Fruit fly (Drosophila melanogaster): Measurements from ENCODE around the gene Pos.

Pos gene

DNA sequence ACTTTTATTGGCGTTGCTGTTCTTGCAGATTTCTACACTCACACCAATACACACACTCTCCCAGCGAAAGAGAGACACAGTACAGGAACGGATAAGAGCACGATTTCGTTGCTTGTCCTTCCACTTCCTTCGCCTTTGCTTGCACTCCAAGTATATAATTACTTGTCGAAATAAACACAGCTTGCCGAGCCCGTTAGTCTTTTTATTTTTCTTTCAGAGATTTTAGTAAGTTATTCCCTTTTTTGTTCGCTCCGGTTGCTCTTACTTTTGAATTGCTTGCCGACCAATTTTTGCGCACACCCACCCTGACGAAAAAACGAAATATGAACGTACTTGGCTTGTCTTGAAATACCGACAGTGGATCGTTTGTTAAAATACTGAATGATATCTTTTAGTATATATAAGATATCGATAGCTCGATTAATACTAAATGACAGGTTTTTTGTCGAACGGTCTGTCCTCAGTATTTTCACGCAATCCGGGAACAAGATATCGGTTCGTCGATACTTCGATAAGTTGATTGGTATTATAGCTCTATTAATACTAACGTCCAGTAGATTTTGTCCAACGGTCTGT, 30.1 kb downstream of the Pos start, which contains the start of gene Map205 (continued):
- TF ChIP-seq abd-A (tag; optimal IDR thresholded peaks at IDR 0.05) (peak; percentile 79), Opbp (GFP tag; IDR thresholded peaks at IDR 0.05; ENCODE audit: partially characterized antibody) (no peak), zen (tag; optimal IDR thresholded peaks at IDR 0.05) (peak; percentile 29), PHDP (tag; optimal IDR thresholded peaks at IDR 0.05) (peak; percentile 50), dpn (GFP tag; optimal IDR thresholded peaks at IDR 0.05) (peak; percentile 12 to 15), tap (tag; optimal IDR thresholded peaks at IDR 0.05) (peak; percentile 38), CoRest (tag; optimal IDR thresholded peaks at IDR 0.05) (peak; percentile 57), ssp (GFP tag; IDR thresholded peaks at IDR 0.05) (no peak), Sin3A (optimal IDR thresholded peaks at IDR 0.05) (peak; percentile 40), CG14441 (GFP tag; IDR thresholded peaks at IDR 0.05) (no peak), CG12659 (GFP tag; optimal IDR thresholded peaks at IDR 0.05) (peak; percentile 97), lmd (GFP tag; IDR thresholded peaks at IDR 0.05) (no peak), shn (GFP tag; optimal IDR thresholded peaks at IDR 0.05) (no peak), tx (GFP tag; optimal IDR thresholded peaks at IDR 0.05) (no peak), CG15696 (tag; optimal IDR thresholded peaks at IDR 0.05) (no peak), MTF-1 (GFP tag; optimal IDR thresholded peaks at IDR 0.05; ENCODE audit: borderline replicate concordance) (no peak), gcm2 (GFP tag; optimal IDR thresholded peaks at IDR 0.05) (no peak), CG11560 (tag; IDR thresholded peaks at IDR 0.05) (no peak), Hr3 (GFP tag; optimal IDR thresholded peaks at IDR 0.05) (no peak), CG5953 (GFP tag; IDR thresholded peaks at IDR 0.05) (no peak), cas (GFP tag; IDR thresholded peaks at IDR 0.05) (no peak), chif (GFP tag; optimal IDR thresholded peaks at IDR 0.05) (no peak), CG30020 (tag; optimal IDR thresholded peaks at IDR 0.05) (peak; percentile 77), Oaz (GFP tag; IDR thresholded peaks at IDR 0.05) (no peak), Hsf (GFP tag; optimal IDR thresholded peaks at IDR 0.05) (peak; percentile 26), ftz-f1 (GFP tag; optimal IDR thresholded peaks at IDR 0.05) (no peak), ara (GFP tag; IDR thresholded peaks at IDR 0.05) (no peak), pzg (GFP tag; optimal IDR thresholded peaks at IDR 0.05) (peak; percentile 100), exex (tag; optimal IDR thresholded peaks at IDR 0.05) (peak; percentile 4), Lim3 (GFP tag; IDR thresholded peaks at IDR 0.05) (no peak), gt (GFP tag; IDR thresholded peaks at IDR 0.05) (no peak), unpg (GFP tag; optimal IDR thresholded peaks at IDR 0.05) (peak; percentile 24), CG2199 (GFP tag; IDR thresholded peaks at IDR 0.05) (no peak), stc (GFP tag; IDR thresholded peaks at IDR 0.05) (no peak), usp (GFP tag; optimal IDR thresholded peaks at IDR 0.05) (no peak), Nf-YC (tag; optimal IDR thresholded peaks at IDR 0.05) (peak; percentile 51), BEAF-32 (GFP tag; optimal IDR thresholded peaks at IDR 0.05) (peak; percentile 96), Six4 (GFP tag; optimal IDR thresholded peaks at IDR 0.05) (no peak), hbn (GFP tag; IDR thresholded peaks at IDR 0.05; ENCODE audit: partially characterized antibody) (no peak), CG31388 (GFP tag; optimal IDR thresholded peaks at IDR 0.05) (no peak), jumu (GFP tag; optimal IDR thresholded peaks at IDR 0.05) (no peak), tio (GFP tag; optimal IDR thresholded peaks at IDR 0.05) (no peak), sens (GFP tag) (peak; percentile 77), Optix (GFP tag; IDR thresholded peaks at IDR 0.05) (no peak), CG4282 (GFP tag; optimal IDR thresholded peaks at IDR 0.05) (no peak), gce (GFP tag; IDR thresholded peaks at IDR 0.05) (no peak), Neu2 (GFP tag; optimal IDR thresholded peaks at IDR 0.05; ENCODE audit: borderline replicate concordance) (no peak), CG34422 (GFP tag; IDR thresholded peaks at IDR 0.05) (no peak), tll (GFP tag; optimal IDR thresholded peaks at IDR 0.05) (no peak), D19A (tag; optimal IDR thresholded peaks at IDR 0.05) (no peak), br (optimal IDR thresholded peaks at IDR 0.05) (no peak), Ets97D (GFP tag; optimal IDR thresholded peaks at IDR 0.05) (peak; percentile 94)
